Worm (Caenorhabditis elegans) whole organism, young adult: ENCODE data around the gene Y116A8B.1.

Source experiments
- aptf-2 ChIP-seq: fragments of 200-800 bp; sonication (Bioruptor generic); conservative IDR thresholded peaks from 2 replicates; pipeline ENCODE4 v1.3.6; 2022; ENCODE audit warnings: missing genetic modification reagents, missing genetic modification characterization, missing compliant biosample characterization
- bed-2 ChIP-seq: fragments of 200-800 bp; sonication (Bioruptor generic); IDR thresholded peaks from 2 replicates; pipeline ENCODE4 v1.3.6; 2022; ENCODE audit warnings: missing genetic modification reagents, missing genetic modification characterization, missing compliant biosample characterization
- dpl-1 ChIP-seq: fragments of 150-350 bp; optimal IDR thresholded peaks from 2 replicates; lab custom pipeline; 2014; ENCODE audit warnings: missing biosample characterization, missing genetic modification reagents, missing genetic modification characterization
- hlh-12 ChIP-seq: sonication (generic microtip); optimal IDR thresholded peaks from 2 replicates; lab custom pipeline; 2016; ENCODE audit warnings: missing genetic modification characterization, missing compliant biosample characterization
- lin-26 ChIP-seq: fragments of 200-800 bp; sonication (Bioruptor generic); IDR thresholded peaks from 2 replicates; pipeline ENCODE4 v1.3.6; 2022; ENCODE audit warnings: missing genetic modification reagents, missing genetic modification characterization, missing compliant biosample characterization
- madf-8 ChIP-seq: fragments of 200-800 bp; sonication (Bioruptor generic); conservative IDR thresholded peaks from 2 replicates; pipeline ENCODE4 v1.3.6; 2022; ENCODE audit warnings: missing genetic modification reagents, missing genetic modification characterization, missing compliant biosample characterization
- snpc-4 ChIP-seq, 5 experiments: fragments of 150-350 bp in 1 of 5; sonication (generic microtip) in 4 of 5; optimal IDR thresholded peaks; 2 replicates each; lab custom pipeline; 2014 to 2018; ENCODE audit warnings: missing genetic modification characterization in 5 of 5, missing biosample characterization in 3 of 5, antibody characterized with exemption in 2 of 5, mild to moderate bottlenecking in 2 of 5, missing compliant biosample characterization in 2 of 5, missing genotype in 2 of 5, moderate library complexity in 2 of 5, missing genetic modification reagents in 1 of 5
- ztf-18 ChIP-seq: sonication (generic microtip); optimal IDR thresholded peaks from 2 replicates; lab custom pipeline; 2016; ENCODE audit warnings: missing genotype, mild to moderate bottlenecking, missing genetic modification characterization, missing compliant biosample characterization

DNA sequence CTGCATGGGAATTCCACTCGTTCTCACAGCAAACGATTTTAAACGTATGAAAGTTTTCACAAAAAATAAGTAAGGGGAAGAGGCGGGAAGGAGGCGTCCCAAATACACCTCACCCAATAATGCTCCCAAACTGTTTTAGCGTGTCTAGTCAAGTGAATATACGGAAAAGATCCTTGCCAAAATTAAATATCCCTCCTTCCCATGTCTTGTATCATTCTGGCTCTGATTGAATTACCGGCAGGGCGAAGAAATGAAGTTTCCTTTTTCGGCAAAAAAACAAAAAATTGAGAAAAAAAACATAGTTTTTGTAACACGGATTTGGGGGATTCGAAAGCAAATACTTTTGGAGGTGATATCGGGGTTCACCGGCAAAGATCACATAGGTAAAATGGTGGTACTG, 22.8 kb downstream of the Y116A8B.1 start:
- no peak for TF ChIP-seq hlh-12
- no peak for TF ChIP-seq dpl-1 (GFP tag; lab: Kevin White, UChicago)
- TF ChIP-seq ztf-18 (tag; lab: Kevin White, UChicago), result no peak
- TF ChIP-seq bed-2 (GFP tag; lab: Robert Waterston, UW), result no peak
- TF ChIP-seq madf-8, result no peak
- TF ChIP-seq aptf-2, result no peak
- TF ChIP-seq snpc-4 (GFP tag; optimal IDR thresholded peaks at IDR 0.05; lab: Kevin White, UChicago), result no peak
- no peak for TF ChIP-seq snpc-4 (tag; optimal IDR thresholded peaks at IDR 0.05; lab: Kevin White, UChicago)
- TF ChIP-seq lin-26 (GFP tag; lab: Robert Waterston, UW), result no peak
